Worm (Caenorhabditis elegans) whole organism, dauer: Measurements from ENCODE around the gene T05G5.5.

Experiments used
- unc-62 ChIP-seq: sonication (generic microtip); optimal IDR thresholded peaks from 2 replicates; lab custom pipeline; 2017; ENCODE audit warnings: missing biosample characterization, missing genetic modification reagents, missing genetic modification characterization

T05G5.5 gene

DNA sequence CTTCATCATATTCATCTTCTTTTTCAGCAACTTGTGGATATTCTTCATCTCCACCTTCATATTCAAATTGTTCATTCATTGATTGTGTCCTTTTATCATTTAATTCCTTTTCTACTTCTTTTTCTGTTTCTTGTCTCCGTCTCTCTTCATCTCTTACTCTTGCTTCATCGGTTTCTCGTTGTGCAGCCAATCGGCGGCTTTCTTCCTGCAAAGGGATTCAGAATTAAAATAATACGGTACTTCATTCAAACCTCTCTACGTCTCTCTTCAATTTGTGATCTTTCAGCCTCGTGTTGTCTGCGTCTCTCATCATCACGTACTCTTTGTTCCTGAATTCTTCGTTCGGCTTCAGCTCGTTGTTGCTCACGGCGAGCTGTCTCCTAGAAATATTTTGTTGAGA, 10.6 kb downstream of the T05G5.5 start:
- no peak for TF ChIP-seq unc-62 (GFP tag; lab: Kevin White, UChicago)

DNA sequence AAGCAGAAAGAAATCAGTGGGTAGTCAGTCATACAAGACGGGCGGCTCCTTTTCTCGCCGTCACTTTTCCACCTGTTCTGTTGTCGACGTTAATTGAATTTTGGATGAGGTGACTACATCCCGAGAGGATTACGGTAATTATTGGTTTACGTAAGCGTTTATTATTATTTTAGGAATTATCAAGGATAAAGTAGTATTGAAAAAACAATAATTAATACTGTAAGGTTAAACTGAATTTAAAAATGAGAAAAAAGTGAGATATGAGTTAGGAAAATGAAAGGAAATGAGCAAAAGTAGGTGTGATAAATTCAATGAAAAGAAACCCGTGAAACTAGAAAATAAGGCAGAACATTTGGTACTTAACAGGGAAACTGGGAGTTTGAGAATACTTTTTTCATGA, 12.3 kb downstream of the T05G5.5 start, which contains the start of gene hlh-4:
TSS of gene hlh-4 (minus strand) at position 101 of the 400 bp plus-strand sequence.
- TF ChIP-seq unc-62 (GFP tag; lab: Kevin White, UChicago) = no peak

DNA sequence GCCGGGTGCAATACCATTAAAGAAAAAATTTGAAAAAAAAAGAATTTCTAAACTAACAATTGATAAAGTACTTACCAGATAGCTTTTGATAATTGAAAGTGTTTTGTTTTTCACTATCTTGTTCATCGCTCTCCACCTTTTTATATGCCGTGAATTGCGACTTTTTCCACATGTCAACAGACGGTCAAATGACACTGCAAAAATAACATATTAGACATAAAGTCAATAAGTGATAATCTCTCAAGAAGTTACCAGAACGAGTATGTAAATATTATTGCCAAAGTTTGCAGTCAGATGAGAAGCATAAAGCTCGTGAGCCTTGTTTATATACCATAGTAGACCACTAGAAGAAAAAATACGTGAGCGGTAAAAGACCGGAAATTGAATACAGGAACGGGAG, 15.4 kb downstream of the T05G5.5 start, which contains the start of gene dao-6:
TSS of gene dao-6 (minus strand) at position 345 of the 400 bp plus-strand sequence.
- no peak for TF ChIP-seq unc-62 (GFP tag; lab: Kevin White, UChicago)

DNA sequence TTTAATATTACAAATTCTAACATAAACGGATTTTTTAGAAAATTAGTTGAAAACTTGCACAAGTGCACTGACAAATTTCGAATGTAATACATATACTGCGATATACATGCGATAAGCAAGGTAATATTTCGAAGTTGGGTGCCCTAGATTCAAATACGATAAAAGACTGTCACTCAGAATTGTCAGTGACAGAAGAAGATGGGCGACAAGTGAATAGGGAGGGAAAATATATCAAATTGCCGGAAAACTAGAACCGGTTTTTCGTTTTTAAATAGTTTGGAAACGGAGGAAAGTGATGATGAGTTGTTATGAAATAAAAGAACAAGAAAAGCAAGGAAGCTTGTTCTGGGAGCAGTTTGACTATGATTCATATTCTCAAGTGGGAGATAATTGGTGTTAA, 17.2 kb downstream of the T05G5.5 start:
- no peak for TF ChIP-seq unc-62 (GFP tag; lab: Kevin White, UChicago)

DNA sequence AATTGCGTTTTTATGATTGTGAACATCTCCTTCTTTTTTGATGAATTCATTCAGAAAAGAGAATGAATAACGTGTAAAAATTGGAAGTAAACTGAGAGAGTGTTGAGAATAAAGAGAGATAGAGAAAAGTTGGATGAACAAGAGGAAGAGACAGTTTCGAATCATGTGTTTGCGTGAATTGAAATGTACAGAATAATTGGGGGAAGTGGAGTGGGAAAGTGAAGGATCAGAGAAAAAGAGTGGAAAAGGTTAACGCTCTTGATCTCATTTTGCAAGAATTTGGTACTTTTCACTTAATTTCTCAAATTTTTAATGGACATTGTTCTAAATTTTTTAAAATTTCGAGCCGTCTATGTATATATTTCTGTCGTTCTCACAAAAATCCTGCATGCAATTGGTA, 17.9 kb downstream of the T05G5.5 start:
- TF ChIP-seq unc-62 (GFP tag; lab: Kevin White, UChicago) = no peak

DNA sequence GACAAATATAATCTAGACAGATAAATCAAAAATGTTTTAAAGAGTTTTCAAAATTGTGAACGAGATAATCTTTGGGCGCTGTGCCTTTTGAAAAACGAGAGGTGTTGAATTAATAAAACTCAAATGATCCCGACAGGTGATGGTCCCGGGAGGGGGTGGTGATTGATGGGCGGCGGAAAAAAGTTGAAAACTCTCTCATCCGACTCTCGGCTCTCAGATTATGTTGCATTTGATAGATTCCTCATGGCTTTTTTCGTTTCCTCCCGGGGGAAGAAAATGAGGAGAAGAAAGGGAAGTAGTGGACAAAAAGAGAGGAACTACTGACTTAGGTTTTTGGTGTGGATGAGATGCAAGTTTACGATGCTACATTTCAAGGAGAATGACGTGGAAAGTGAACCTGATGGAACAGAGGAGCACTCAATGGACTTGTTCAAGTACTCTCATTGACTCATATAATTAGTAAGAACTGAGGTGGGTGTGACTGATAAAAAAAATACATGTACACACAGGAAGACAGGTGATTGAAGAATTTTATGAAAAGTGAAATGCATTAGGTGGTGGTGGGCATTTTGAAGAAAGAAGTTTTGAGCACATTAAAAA, 19.8 kb downstream of the T05G5.5 start:
- no peak for TF ChIP-seq unc-62 (GFP tag; lab: Kevin White, UChicago)

DNA sequence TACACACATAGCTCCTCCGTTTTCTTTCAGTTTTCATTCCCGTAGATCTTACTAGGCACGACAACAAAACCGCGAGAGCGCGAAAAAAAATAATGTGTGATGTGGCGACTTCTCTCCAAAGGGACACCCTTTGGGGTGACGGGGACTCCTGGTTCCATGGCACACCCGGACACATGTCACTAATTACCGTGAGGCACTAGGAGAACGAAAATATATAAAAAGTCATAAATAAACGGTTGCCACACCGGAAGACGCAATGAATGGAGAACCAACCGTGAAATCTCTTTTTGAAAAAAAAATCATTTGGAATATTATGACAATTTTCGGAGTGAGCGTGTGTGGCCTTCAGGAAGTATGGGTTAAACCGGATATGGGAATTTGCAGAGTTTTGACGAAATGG, 20.8 kb downstream of the T05G5.5 start:
- no peak for TF ChIP-seq unc-62 (GFP tag; lab: Kevin White, UChicago)

DNA sequence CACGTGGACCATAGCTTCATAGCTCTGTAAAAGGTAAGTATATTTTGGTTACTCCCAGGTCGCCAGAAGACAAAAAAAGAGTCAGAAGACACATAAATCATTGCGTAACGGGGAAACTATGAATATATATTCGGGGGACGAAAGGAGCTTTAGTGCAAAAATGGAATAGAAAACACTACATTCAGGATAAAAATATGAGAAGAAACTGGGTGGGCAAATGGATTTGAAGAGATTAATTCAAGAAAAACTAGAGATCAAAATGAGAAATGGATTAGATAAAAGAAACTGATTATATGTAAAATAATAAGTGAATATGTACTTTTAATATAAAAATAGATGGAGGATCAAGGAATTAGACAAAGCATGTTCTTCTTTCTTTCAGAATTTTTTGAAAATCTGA, 23.8 kb downstream of the T05G5.5 start, which contains the start of gene C07A9.12:
TSS of gene C07A9.12 (minus strand) at position 101 of the 400 bp plus-strand sequence.
- TF ChIP-seq unc-62 (GFP tag; lab: Kevin White, UChicago) = no peak

DNA sequence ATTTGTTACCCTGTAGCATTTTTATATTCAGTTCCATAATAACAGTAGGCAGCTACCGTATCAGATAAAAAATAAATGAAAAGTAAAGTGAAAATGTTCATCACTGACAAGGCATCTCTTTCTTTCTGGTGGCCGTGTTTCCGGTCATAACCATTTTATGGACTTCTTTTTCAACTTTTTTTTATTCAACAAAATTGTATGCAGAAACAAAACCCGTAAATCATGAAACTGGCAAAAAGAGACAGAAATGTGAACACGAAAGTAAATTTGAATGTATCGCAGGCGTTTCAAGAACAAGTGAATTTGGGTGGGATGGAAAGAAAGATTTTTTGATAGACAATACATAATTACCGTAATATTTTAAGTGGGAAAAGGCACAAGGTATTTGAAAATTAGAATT, 26.1 kb downstream of the T05G5.5 start, which contains the start of gene clec-162:
TSS of gene clec-162 (minus strand) at position 101 of the 400 bp plus-strand sequence.
- no peak for TF ChIP-seq unc-62 (GFP tag; lab: Kevin White, UChicago)

DNA sequence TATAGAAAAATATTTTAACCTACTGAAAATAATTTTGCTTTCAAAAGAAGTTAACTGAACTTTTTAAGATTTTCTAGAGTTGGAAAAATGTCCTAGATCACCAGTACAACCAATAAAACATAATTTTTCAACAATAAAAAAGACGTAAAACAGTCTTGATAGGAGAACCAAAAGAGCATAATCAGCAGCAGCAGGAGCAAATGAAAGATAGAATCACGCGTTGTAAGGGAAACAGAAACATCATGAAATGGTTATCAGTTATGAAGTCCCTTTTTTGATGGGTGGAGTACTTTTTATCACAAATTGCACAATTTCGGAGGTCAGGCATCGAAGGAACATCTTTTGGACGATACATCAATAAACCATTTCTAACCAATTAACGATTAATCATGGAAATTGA, 29.2 kb downstream of the T05G5.5 start:
- TF ChIP-seq unc-62 (GFP tag; lab: Kevin White, UChicago) = no peak

DNA sequence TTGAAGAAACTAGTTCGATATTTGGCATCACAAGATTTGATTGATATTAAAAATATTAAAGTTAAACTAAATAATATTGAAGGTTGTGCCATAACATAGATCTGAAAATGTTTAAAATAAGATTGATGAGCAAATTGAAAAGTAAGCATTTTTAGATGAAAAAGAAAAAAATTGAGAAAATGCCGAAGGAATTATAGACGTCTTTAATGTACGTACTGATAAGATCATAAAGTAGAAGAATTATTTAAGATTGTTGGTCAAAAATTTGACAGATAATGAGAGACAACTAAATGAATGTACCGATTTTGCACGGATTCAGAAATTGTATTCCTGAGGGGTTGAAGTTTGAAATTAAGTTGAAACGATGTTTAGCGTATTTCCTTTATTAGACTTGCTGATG, 31.0 kb downstream of the T05G5.5 start, which contains the start of gene ncx-7:
TSS of gene ncx-7 (minus strand) at position 101 of the 400 bp plus-strand sequence.
- no peak for TF ChIP-seq unc-62 (GFP tag; lab: Kevin White, UChicago)

DNA sequence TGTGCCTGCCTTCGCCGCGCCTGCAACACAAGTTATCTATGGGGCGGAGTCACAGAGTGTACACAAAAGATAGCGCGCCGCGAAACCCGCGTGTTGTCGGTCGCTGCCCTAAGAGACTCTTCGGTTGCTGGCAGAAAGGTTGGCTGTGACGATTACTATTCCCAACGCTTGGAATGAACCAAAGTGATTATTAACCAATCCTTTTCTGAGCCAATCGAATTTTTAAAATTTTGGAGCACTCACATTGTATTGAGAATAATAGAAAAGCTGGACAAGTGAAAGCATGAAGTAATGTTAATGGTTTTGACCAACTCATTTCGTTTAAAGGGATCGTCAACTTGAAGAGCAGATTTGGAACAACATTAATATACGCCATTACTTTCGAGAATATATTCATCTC, 34.0 kb downstream of the T05G5.5 start:
- no peak for TF ChIP-seq unc-62 (GFP tag; lab: Kevin White, UChicago)

DNA sequence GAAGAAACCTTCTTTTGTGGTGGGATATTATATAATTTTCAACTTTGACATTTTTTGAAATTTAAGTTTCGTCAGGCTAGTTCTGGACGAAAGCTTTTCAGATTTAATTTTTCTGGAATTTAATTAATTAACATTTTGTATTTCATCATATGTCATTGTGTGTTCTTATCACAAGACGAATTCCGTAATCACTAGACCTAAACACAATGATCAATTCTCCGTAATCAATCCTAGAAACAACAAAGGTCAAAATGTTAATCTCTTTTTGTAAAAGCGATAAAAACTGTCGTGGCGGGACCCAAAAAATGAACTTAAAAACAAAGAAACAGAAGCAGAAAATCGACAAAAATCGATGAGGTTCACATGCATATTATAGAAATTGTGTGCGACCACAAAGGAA, 36.5 kb downstream of the T05G5.5 start:
- TF ChIP-seq unc-62 (GFP tag; lab: Kevin White, UChicago) = no peak

DNA sequence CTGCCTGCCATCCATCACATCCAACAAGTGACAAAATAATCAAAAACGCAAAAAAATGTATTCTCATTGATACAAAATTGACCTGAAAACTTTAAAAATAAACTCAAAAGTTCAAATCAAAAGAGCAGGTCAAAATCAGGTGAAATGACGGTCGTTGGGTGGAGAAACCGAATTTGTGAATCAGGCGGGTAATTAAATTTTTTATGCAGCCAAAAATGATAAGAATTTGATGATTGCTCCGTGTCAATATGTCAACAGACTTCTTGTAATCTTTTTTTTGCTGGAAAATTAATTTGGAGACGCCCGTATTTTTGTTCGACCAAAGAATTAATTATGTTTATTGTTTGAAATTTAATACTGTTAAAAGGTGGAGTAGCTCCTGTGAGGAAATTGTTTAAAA, 37.4 kb downstream of the T05G5.5 start, which contains the start of gene ncx-6:
TSS of gene ncx-6 (minus strand) at position 88 of the 400 bp plus-strand sequence.
- no peak for TF ChIP-seq unc-62 (GFP tag; lab: Kevin White, UChicago)

DNA sequence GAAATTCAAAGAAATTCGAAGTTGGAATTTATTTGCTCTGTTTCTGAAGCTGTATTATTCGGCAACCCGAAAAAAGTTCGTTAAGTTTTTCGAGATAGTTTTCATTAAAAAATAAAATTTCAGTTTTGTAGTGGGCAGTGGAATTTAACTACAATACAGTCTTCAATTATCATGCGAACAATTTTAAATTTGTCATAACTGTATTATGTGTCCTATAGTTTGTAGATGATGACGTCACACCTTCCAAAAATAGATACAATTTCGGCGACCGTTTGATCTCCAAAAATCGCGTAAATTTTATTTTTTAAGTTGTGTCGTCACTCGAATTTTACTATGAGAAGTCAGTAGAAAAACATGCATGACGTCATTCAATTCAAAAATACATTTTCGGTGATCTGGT, 38.0 kb downstream of the T05G5.5 start:
- TF ChIP-seq unc-62 (GFP tag; lab: Kevin White, UChicago) = no peak

DNA sequence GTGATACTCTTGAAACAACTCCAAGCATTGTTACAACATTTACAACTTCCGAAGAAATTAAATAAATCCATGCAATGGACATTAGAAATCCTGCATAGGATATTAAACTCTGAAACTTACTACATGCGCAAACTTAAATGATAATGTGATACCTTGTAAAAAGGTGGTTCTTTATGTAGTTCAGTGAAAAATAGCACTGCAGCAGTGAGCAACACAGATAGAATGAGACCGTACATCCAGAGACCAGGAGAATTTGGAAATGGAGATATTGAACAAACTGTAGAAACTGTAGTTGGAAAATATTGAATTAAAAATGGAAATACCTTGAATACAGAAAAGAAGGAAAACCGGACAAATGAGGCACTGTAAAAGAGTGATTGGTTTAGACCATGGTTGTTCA, 40.1 kb downstream of the T05G5.5 start:
- no peak for TF ChIP-seq unc-62 (GFP tag; lab: Kevin White, UChicago)
